Worm (Caenorhabditis elegans): Measurements from ENCODE around the gene snu-66.

ce11 chrV:7523392-7523791 lies 52.1 kb downstream of the snu-66 start, which contains the start of gene C54F6.6:
- no peak for TF ChIP-seq ztf-11 (tag; optimal IDR thresholded peaks at IDR 0.05)
- no peak for TF ChIP-seq unc-62 (GFP tag; optimal IDR thresholded peaks at IDR 0.05)
- no peak for TF ChIP-seq nhr-237 (tag; optimal IDR thresholded peaks at IDR 0.05)
- TF ChIP-seq nhr-28 (tag; optimal IDR thresholded peaks at IDR 0.05) = no peak
- TF ChIP-seq nhr-76 (tag; optimal IDR thresholded peaks at IDR 0.05) = no peak
- TF ChIP-seq pha-4 (tag; optimal IDR thresholded peaks at IDR 0.05) = no peak
- no peak for TF ChIP-seq unc-39 (tag; optimal IDR thresholded peaks at IDR 0.05)
- TF ChIP-seq elt-3 (tag; optimal IDR thresholded peaks at IDR 0.05) = no peak
- no peak for TF ChIP-seq cnd-1 (tag; optimal IDR thresholded peaks at IDR 0.05)
- TF ChIP-seq nhr-12 (tag; optimal IDR thresholded peaks at IDR 0.05) = no peak

All from whole organism, mixed stage, embryonic.